Worm (Caenorhabditis elegans): ENCODE results near the gene dre-1.

Gene dre-1

DNA sequence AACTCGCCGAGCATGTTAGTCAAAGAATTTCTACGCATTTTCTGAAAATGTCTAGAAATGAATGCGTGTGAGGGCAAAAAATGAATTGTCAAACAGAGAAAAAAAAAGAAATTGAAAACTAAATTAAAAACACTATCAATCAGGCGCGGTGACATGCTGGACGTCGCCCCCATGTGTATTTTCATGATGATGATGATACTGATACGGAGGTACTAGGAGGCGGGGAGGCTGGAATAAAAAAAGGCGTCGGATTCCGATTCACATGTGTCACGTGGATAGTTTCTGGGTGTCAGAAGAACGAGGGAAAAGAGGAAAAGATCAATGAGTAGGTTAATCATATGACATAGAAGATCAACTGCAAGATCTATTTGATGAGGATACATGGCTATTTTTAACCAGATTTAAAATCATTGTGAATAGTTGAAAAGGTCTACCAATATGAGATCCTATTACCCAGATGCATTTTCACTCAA lies 40.9 kb downstream of the dre-1 start, which contains the start of gene W01A11.7:
TSS of gene W01A11.7 (minus strand) at position 51 of the 473 bp plus-strand sequence.
- no peak for TF ChIP-seq mml-1 (tag; optimal IDR thresholded peaks at IDR 0.05)
- TF ChIP-seq ZK546.5 (tag; optimal IDR thresholded peaks at IDR 0.05) = no peak
- TF ChIP-seq unc-39 (tag; optimal IDR thresholded peaks at IDR 0.05) = no peak

DNA sequence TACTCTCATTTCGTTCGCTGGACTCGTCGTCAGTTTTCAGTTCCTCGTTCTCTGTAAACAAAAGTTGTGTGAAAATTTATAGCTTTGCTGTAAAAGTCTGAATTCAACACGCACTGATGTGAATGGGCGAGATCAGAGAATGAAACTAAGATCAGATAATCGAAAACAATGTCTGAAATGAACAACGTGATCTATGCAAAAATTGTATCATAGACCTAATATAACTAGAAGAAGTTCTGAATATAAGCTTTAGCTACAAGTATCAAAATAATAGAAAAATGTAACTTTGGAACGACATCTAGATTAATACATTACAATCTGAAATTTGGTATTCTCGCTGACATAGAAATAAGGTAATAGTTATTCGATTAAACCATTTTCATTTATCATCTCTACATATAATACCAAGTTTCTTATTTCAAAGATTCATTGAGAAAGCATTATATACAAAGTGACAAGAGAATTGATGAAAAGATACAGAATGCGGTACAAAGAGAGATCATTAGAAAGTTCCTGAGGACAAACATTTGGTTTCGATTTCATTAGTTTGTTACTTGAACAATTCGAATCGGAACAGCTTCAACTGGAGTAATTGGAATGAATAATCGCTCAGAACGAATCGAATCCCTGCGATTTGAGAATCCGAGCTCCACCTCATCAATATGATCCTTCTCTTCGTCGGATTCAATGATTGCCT lies 42.0 kb downstream of the dre-1 start, which contains the start of gene moc-2:
TSS of gene moc-2 (minus strand) at position 51 of the 697 bp plus-strand sequence.
- TF ChIP-seq unc-39 (tag; optimal IDR thresholded peaks at IDR 0.05) (no peak), pha-4 (tag; optimal IDR thresholded peaks at IDR 0.05) (no peak), aly-2 (tag; optimal IDR thresholded peaks at IDR 0.05) (no peak), nhr-67 (tag; optimal IDR thresholded peaks at IDR 0.05) (no peak), fkh-10 (GFP tag; optimal IDR thresholded peaks at IDR 0.05) (no peak), nfya-1 (tag; optimal IDR thresholded peaks at IDR 0.05; ENCODE audit: insufficient read depth) (no peak), mml-1 (tag; optimal IDR thresholded peaks at IDR 0.05) (no peak), fkh-2 (tag; optimal IDR thresholded peaks at IDR 0.05) (no peak), lin-15B (tag; optimal IDR thresholded peaks at IDR 0.05) (no peak), fos-1 (tag; optimal IDR thresholded peaks at IDR 0.05) (no peak), ZK546.5 (tag; optimal IDR thresholded peaks at IDR 0.05) (no peak), pqm-1 (tag; optimal IDR thresholded peaks at IDR 0.05) (no peak), mdl-1 (tag; optimal IDR thresholded peaks at IDR 0.05) (no peak), snpc-4 (tag; optimal IDR thresholded peaks at IDR 0.05) (no peak), skn-1 (tag; optimal IDR thresholded peaks at IDR 0.05) (no peak), tbx-2 (tag; optimal IDR thresholded peaks at IDR 0.05) (no peak), ceh-28 (tag; optimal IDR thresholded peaks at IDR 0.05) (no peak), ama-1 (optimal IDR thresholded peaks at IDR 0.05) (no peak), egl-5 (tag; optimal IDR thresholded peaks at IDR 0.05) (no peak), daf-12 (tag; optimal IDR thresholded peaks at IDR 0.05) (no peak)

DNA sequence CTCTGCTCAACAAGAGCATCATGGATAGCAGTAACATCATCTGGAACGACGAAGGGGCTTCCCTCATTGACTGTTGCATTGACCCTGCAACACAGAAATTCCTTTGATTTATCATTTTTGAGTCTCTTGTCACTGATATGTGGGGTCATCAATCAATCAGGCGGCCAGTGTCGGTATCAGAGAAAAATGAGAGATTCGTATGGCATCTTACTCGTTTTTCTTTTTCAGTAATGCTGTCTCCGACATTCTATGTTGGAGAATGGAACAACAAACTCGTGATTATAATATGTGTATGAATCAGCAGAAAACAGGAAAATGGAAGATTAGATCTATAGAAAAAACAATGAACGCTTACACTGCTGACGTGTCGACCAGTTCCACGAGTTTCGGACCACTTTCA lies 43.1 kb downstream of the dre-1 start:
- TF ChIP-seq fkh-10 (GFP tag; optimal IDR thresholded peaks at IDR 0.05) (no peak), nhr-25 (tag; optimal IDR thresholded peaks at IDR 0.05) (peak; percentile 0), lin-39 (tag; optimal IDR thresholded peaks at IDR 0.05) (peak; percentile 39)

DNA sequence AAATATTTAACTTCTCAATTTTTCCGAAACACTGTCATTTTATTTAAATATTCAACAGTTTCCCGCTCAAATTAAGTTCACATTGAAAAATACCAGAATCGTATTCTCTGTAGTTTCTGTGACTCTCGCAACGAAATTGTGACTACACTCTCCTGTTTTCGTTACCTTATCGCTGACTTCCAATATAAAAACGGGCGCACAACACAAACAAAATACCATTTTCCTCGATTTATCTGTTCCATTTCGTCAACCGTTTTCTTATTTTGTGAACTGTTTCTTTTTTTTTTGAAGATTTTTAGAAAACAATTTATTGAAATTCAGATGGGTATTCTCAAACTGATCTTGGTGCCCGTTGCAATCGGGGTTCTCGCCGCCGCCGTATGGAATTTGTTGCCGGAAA lies 47.4 kb downstream of the dre-1 start, which contains the start of gene W01A11.1:
TSS of gene W01A11.1 (plus strand) at position 322 of the 400 bp plus-strand sequence.
- no peak for TF ChIP-seq ceh-16 (tag; optimal IDR thresholded peaks at IDR 0.05)
- peak; percentile 37 for TF ChIP-seq elt-2 (tag; optimal IDR thresholded peaks at IDR 0.05)

DNA sequence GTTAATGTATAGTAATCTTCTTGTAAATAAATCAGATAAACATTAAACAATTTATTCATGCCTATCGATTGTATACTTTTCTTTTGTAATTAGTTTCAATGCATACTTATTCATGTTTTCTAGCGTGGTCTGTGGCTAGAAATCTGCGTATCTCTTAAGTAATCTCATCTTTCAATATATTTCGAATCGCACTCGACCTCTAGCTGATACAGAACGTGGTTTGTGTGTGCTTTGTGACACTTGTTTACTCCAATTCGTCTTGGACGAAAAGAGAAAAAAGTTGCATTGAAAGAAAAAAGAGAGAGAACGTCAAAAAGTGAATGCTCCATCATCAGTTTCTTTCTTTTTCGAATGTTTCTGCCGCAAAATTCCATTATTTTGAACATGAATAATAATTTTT lies 47.9 kb downstream of the dre-1 start:
- no peak for TF ChIP-seq elt-2 (tag; optimal IDR thresholded peaks at IDR 0.05)
- peak; percentile 47 for TF ChIP-seq elt-1 (tag; optimal IDR thresholded peaks at IDR 0.05)

DNA sequence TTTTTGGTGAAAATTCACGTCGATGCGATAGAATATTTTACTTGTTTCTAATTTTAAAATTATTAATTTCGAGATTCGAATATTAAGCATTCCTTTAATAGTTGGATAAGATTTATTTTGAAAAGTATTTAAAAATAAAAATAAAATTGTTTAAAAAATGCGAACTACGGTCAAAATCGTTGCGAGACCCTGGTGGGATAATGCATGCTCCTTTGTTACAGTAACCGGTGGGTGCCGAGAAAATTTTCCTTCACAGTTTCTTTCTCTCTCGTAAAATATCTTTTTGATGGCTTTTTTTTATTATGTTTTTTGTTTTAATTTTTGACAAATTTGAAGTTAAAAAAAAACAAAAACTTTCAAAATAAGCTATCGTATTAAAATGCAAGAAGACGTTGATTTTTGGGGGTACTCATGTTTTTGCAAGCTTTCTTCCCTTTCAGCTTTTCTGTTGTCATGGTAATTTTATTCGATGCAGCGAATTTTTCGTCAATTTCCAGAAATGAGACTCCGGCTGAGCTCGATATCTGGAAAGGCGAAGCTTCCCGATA lies 49.6 kb downstream of the dre-1 start, which contains the start of gene dgtr-1:
TSS of gene dgtr-1 (plus strand) at position 498 of the 548 bp plus-strand sequence.
- TF ChIP-seq daf-12 (tag; optimal IDR thresholded peaks at IDR 0.05) = no peak
- no peak for TF ChIP-seq ama-1 (optimal IDR thresholded peaks at IDR 0.05)
- TF ChIP-seq ceh-9 (tag; optimal IDR thresholded peaks at IDR 0.05) = no peak
- no peak for TF ChIP-seq ceh-16 (tag; optimal IDR thresholded peaks at IDR 0.05)
- TF ChIP-seq egl-27 (tag; optimal IDR thresholded peaks at IDR 0.05) = no peak
- TF ChIP-seq nhr-25 (tag; optimal IDR thresholded peaks at IDR 0.05) = no peak
- no peak for TF ChIP-seq hmg-11 (tag; optimal IDR thresholded peaks at IDR 0.05)
- TF ChIP-seq mml-1 (tag; optimal IDR thresholded peaks at IDR 0.05) = no peak
- no peak for TF ChIP-seq nhr-43 (tag; optimal IDR thresholded peaks at IDR 0.05; ENCODE audit: poor library complexity, severe bottlenecking)
- TF ChIP-seq fkh-10 (GFP tag; optimal IDR thresholded peaks at IDR 0.05) = no peak
- TF ChIP-seq egl-5 (tag; optimal IDR thresholded peaks at IDR 0.05) = no peak
- no peak for TF ChIP-seq nhr-67 (tag; optimal IDR thresholded peaks at IDR 0.05)
- TF ChIP-seq eor-1 (tag; optimal IDR thresholded peaks at IDR 0.05) = no peak
- TF ChIP-seq ztf-4 (tag; optimal IDR thresholded peaks at IDR 0.05) = no peak
- TF ChIP-seq nhr-23 (tag; optimal IDR thresholded peaks at IDR 0.05) = no peak
